Fruit fly (Drosophila melanogaster) whole organism, wandering third instar larva: Measurements from ENCODE around the gene Rift.

ENCODE experiments used
- CG9705 ChIP-seq: fragments of 200-800 bp; sonication (Bioruptor generic); optimal IDR thresholded peaks from 2 replicates; lab custom pipeline; 2018; ENCODE audit warnings: missing biosample characterization, mild to moderate bottlenecking, missing genetic modification characterization
- Dif ChIP-seq: fragments of 200-275, 200-300 bp; sonication (Bioruptor generic); optimal IDR thresholded peaks from 2 replicates; lab custom pipeline; 2018; ENCODE audit warnings: missing biosample characterization, missing genetic modification characterization; ENCODE audit not compliant: partially characterized antibody
- Jra ChIP-seq: sonication (Bioruptor generic); optimal IDR thresholded peaks from 2 replicates; lab custom pipeline; 2016; ENCODE audit warnings: missing biosample characterization, missing genetic modification characterization
- Myc ChIP-seq: fragments of >200 bp; optimal IDR thresholded peaks from 2 replicates; lab custom pipeline; 2017
- OdsH ChIP-seq: fragments of 200-800 bp; sonication (Bioruptor generic); optimal IDR thresholded peaks from 2 replicates; lab custom pipeline; 2016; ENCODE audit warnings: missing biosample characterization, mild to moderate bottlenecking, missing genetic modification characterization
- brk ChIP-seq: fragments of 200-800 bp; sonication (Bioruptor generic); optimal IDR thresholded peaks from 2 replicates; lab custom pipeline; 2016; ENCODE audit warnings: missing biosample characterization, mild to moderate bottlenecking, missing genetic modification characterization
- lola ChIP-seq: fragments of >200 bp; optimal IDR thresholded peaks from 2 replicates; lab custom pipeline; 2017; ENCODE audit warnings: missing biosample characterization, missing genetic modification characterization
- pan ChIP-seq: fragments of >200 bp; optimal IDR thresholded peaks from 2 replicates; lab custom pipeline; 2017
- psq ChIP-seq: fragments of 200-800 bp; sonication (Bioruptor generic); optimal IDR thresholded peaks from 3 replicates; lab custom pipeline; 2017; ENCODE audit warnings: missing biosample characterization, mild to moderate bottlenecking, missing genetic modification characterization, moderate library complexity
- usp ChIP-seq: fragments of >200 bp; optimal IDR thresholded peaks from 2 replicates; lab custom pipeline; 2017; ENCODE audit warnings: missing biosample characterization, missing genetic modification characterization

DNA sequence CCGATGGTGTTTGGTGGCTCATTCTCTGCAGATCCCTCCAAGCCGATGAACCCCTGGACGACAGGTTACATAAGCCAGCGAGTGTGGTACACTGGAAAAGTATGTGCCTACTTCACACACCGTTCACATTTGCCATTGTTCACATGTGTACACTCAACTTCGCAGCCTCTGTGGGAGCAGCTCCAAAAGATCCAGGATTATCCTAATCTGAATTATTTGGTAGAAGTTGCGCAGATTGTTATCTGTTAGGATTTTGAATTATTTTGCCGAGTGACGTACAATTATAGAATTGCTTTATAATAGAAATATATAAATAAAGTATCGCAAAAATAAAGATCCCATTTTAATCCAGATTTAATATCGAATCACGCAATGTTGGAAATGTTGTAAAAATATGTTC is 42.5 kb downstream of the Rift start:
- TF ChIP-seq lola (no peak), brk (GFP tag; lab: Kevin White, UChicago) (no peak), Myc (no peak), CG9705 (GFP tag; lab: Kevin White, UChicago) (no peak), OdsH (GFP tag; lab: Kevin White, UChicago) (no peak), psq (GFP tag; lab: Kevin White, UChicago) (no peak), usp (no peak), Dif (GFP tag; lab: Kevin White, UChicago) (no peak), Jra (no peak), pan (lab: Kevin White, UChicago) (no peak)
